Fruit fly (Drosophila melanogaster): Measurements from ENCODE around the gene Pkc98E.

Pkc98E gene

DNA sequence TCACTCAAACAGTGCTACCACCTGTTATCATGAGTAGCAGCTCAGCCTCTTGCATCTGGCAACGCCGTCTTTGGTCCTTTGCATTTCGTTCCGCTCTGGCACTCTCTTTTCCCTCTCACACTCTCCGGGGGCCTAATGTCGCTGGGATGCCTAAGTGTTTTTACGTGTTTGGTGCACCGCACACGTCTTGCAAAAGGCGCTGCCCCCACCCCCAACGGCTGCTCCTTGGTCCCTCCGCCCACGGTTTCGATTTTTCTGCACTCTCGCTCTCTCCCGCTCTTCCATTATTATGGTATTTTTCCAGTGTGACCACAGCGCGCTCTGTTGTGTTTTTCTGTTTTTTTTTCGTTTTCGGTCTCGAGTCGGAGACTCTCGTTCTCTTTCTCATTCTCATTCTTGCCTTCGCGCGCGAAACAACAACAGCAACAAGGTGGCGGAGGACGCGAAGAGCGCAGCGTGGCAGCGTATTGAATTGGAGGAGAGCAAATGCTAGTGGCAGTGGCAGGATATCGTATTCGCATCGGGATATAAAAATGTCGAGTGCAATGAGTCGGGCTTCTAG is 49.1 kb downstream of the Pkc98E start (continued):
- 0 out of 2 replicates have a peak, but pooled peaks have one; percentile 10 for TF ChIP-seq sna (GFP tag; IDR thresholded peaks at IDR 0.05; ENCODE audit: partially characterized antibody)
- no peak for TF ChIP-seq sima (GFP tag; optimal IDR thresholded peaks at IDR 0.05)
- peak; percentile 49 to 86 for TF ChIP-seq Trl (optimal IDR thresholded peaks at IDR 0.05)
- TF ChIP-seq Trl (GFP tag; optimal IDR thresholded peaks at IDR 0.05) = peak; percentile 10
- TF ChIP-seq pb (GFP tag; optimal IDR thresholded peaks at IDR 0.05) = peak; percentile 6
- TF ChIP-seq CG11247 (GFP tag; IDR thresholded peaks at IDR 0.05) = no peak
- no peak for TF ChIP-seq fd102C (GFP tag; optimal IDR thresholded peaks at IDR 0.05)
- peak; percentile 37 for TF ChIP-seq CG1832 (GFP tag; optimal IDR thresholded peaks at IDR 0.05)
- peak; percentile 23 for TF ChIP-seq dm (GFP tag; optimal IDR thresholded peaks at IDR 0.05)
- 0 out of 2 replicates have a peak, but pooled peaks have one; percentile 20 for TF ChIP-seq CG42726 (GFP tag; IDR thresholded peaks at IDR 0.05; ENCODE audit: partially characterized antibody)
- 0 out of 3 replicates have a peak, but pooled peaks have one; percentile 15 for TF ChIP-seq sr (GFP tag; IDR thresholded peaks at IDR 0.05)
- TF ChIP-seq onecut (GFP tag; IDR thresholded peaks at IDR 0.05) = peak; percentile 71
- TF ChIP-seq CG9797 (GFP tag; optimal IDR thresholded peaks at IDR 0.05) = peak; percentile 59
- peak; percentile 58 for TF ChIP-seq gfzf (GFP tag; optimal IDR thresholded peaks at IDR 0.05)
- no peak for TF ChIP-seq HHEX (GFP tag; optimal IDR thresholded peaks at IDR 0.05)
- TF ChIP-seq org-1 (GFP tag; optimal IDR thresholded peaks at IDR 0.05) = no peak
- TF ChIP-seq CG12744 (GFP tag; optimal IDR thresholded peaks at IDR 0.05) = peak; percentile 20
- TF ChIP-seq pfk (GFP tag; optimal IDR thresholded peaks at IDR 0.05) = peak; percentile 53
- TF ChIP-seq CG7928 (GFP tag; optimal IDR thresholded peaks at IDR 0.05) = no peak
- no peak for TF ChIP-seq tin (GFP tag; optimal IDR thresholded peaks at IDR 0.05)
- peak; percentile 39; the same call in 1 of the 3 replicates for TF ChIP-seq CG34224 (GFP tag; IDR thresholded peaks at IDR 0.05; ENCODE audit: partially characterized antibody)
- TF ChIP-seq CG14710 (tag; optimal IDR thresholded peaks at IDR 0.05) = peak; percentile 86
- no peak for TF ChIP-seq Eip74EF (GFP tag; optimal IDR thresholded peaks at IDR 0.05)
- TF ChIP-seq kah (GFP tag; optimal IDR thresholded peaks at IDR 0.05) = peak; percentile 37
- TF ChIP-seq CG11093 (GFP tag; IDR thresholded peaks at IDR 0.05) = no peak
- TF ChIP-seq CG14050 (GFP tag; IDR thresholded peaks at IDR 0.05) = no peak
- TF ChIP-seq CG6254 (GFP tag; optimal IDR thresholded peaks at IDR 0.05) = no peak
- TF ChIP-seq CG15269 (tag; optimal IDR thresholded peaks at IDR 0.05) = no peak
- TF ChIP-seq ewg (GFP tag; optimal IDR thresholded peaks at IDR 0.05) = peak; percentile 11
- peak; percentile 72; the same call in 1 of the 3 replicates for TF ChIP-seq CG34422 (GFP tag; IDR thresholded peaks at IDR 0.05)
- TF ChIP-seq CG32772 (GFP tag; IDR thresholded peaks at IDR 0.05) = peak; percentile 80
- peak; percentile 42; the same call in 1 of the 2 replicates for TF ChIP-seq unc-4 (GFP tag; IDR thresholded peaks at IDR 0.05; ENCODE audit: partially characterized antibody)
- peak; percentile 60; the same call in 1 of the 2 replicates for TF ChIP-seq chm (GFP tag; IDR thresholded peaks at IDR 0.05)
- TF ChIP-seq MTF-1 (GFP tag; optimal IDR thresholded peaks at IDR 0.05; ENCODE audit: borderline replicate concordance) = peak; percentile 3
- TF ChIP-seq abd-A (tag; optimal IDR thresholded peaks at IDR 0.05) = peak; percentile 9
- TF ChIP-seq aop (GFP tag; IDR thresholded peaks at IDR 0.05) = no peak
- TF ChIP-seq CG6689 (GFP tag; IDR thresholded peaks at IDR 0.05) = 0 out of 2 replicates have a peak, but pooled peaks have one; percentile 23
- TF ChIP-seq CG3163 (GFP tag; optimal IDR thresholded peaks at IDR 0.05) = peak; percentile 49
- TF ChIP-seq CG7963 (GFP tag; IDR thresholded peaks at IDR 0.05; ENCODE audit: partially characterized antibody) = peak; percentile 45; the same call in 1 of the 3 replicates
- no peak for TF ChIP-seq CG7556 (GFP tag; optimal IDR thresholded peaks at IDR 0.05)
- peak; percentile 3 for TF ChIP-seq cg (GFP tag; optimal IDR thresholded peaks at IDR 0.05)
- TF ChIP-seq insv (GFP tag; optimal IDR thresholded peaks at IDR 0.05) = peak in 1 of 2 experiments; percentile 10
- TF ChIP-seq psq (GFP tag; optimal IDR thresholded peaks at IDR 0.05) = peak; percentile 45
- peak; percentile 28 for TF ChIP-seq Deaf1 (tag; optimal IDR thresholded peaks at IDR 0.05)
- TF ChIP-seq nom (GFP tag; optimal IDR thresholded peaks at IDR 0.05) = peak; percentile 76
- no peak for TF ChIP-seq CG13624 (GFP tag; optimal IDR thresholded peaks at IDR 0.05)
- peak; percentile 57 for TF ChIP-seq Med (GFP tag)
- TF ChIP-seq CG3065 (GFP tag; optimal IDR thresholded peaks at IDR 0.05) = no peak
- TF ChIP-seq fd3F (GFP tag; optimal IDR thresholded peaks at IDR 0.05) = no peak
